Fruit fly (Drosophila melanogaster): Measurements from ENCODE around the gene CG31659.

CG31659 gene

dm6 chr2L:1361771-1362632 is 2.4 kb upstream of the CG31659 start, which contains the start of gene NLaz:
TSS of gene NLaz (minus strand) at chr2L:1361821.
- peak in 1 of 2 experiments; percentile 46 for TF ChIP-seq EcR (GFP tag; optimal IDR thresholded peaks at IDR 0.05)
- no peak for TF ChIP-seq psq (optimal IDR thresholded peaks at IDR 0.05)

dm6 chr2L:1355824-1356223 is 3.8 kb downstream of the CG31659 start, which contains the start of gene CG5565:
TSS of gene CG5565 (minus strand) at chr2L:1355924.
- TF ChIP-seq EcR (GFP tag; optimal IDR thresholded peaks at IDR 0.05) (no peak), pan (optimal IDR thresholded peaks at IDR 0.05) (no peak), usp (GFP tag; optimal IDR thresholded peaks at IDR 0.05) (no peak), CG8478 (optimal IDR thresholded peaks at IDR 0.05) (no peak), Dll (optimal IDR thresholded peaks at IDR 0.05) (no peak)

- no peak for TF ChIP-seq CG8478 (optimal IDR thresholded peaks at IDR 0.05)
- TF ChIP-seq Dll (optimal IDR thresholded peaks at IDR 0.05): no peak
- TF ChIP-seq pan (optimal IDR thresholded peaks at IDR 0.05): no peak
- no peak for TF ChIP-seq EcR (GFP tag; optimal IDR thresholded peaks at IDR 0.05)
- TF ChIP-seq usp (GFP tag; optimal IDR thresholded peaks at IDR 0.05): no peak
- no peak for TF ChIP-seq psq (optimal IDR thresholded peaks at IDR 0.05)
Measured at dm6 chr2L:1354819-1355218, 4.8 kb downstream of the CG31659 start, which contains the start of gene CG31924. TSS of gene CG31924 (minus strand) at chr2L:1354919.

- TF ChIP-seq usp (GFP tag; optimal IDR thresholded peaks at IDR 0.05) (no peak), CG8478 (optimal IDR thresholded peaks at IDR 0.05) (no peak), Dll (optimal IDR thresholded peaks at IDR 0.05) (no peak), pan (optimal IDR thresholded peaks at IDR 0.05) (no peak), psq (optimal IDR thresholded peaks at IDR 0.05) (no peak), EcR (GFP tag; optimal IDR thresholded peaks at IDR 0.05) (no peak)
Measured at dm6 chr2L:1354009-1354408, 5.6 kb downstream of the CG31659 start, which contains the start of gene CG5561. TSS of gene CG5561 (minus strand) at chr2L:1354109.

- TF ChIP-seq psq (optimal IDR thresholded peaks at IDR 0.05): no peak
- TF ChIP-seq EcR (GFP tag; optimal IDR thresholded peaks at IDR 0.05): no peak
- no peak for TF ChIP-seq Dll (optimal IDR thresholded peaks at IDR 0.05)
- TF ChIP-seq CG8478 (optimal IDR thresholded peaks at IDR 0.05): no peak
- no peak for TF ChIP-seq usp (GFP tag; optimal IDR thresholded peaks at IDR 0.05)
- TF ChIP-seq pan (optimal IDR thresholded peaks at IDR 0.05): no peak
Measured at dm6 chr2L:1352768-1353167, 6.8 kb downstream of the CG31659 start, which contains the start of gene CG5556. TSS of gene CG5556 (minus strand) at chr2L:1352868.

- TF ChIP-seq EcR (GFP tag; optimal IDR thresholded peaks at IDR 0.05) (no peak), pan (optimal IDR thresholded peaks at IDR 0.05) (no peak), Dll (optimal IDR thresholded peaks at IDR 0.05) (no peak), usp (GFP tag; optimal IDR thresholded peaks at IDR 0.05) (no peak), psq (optimal IDR thresholded peaks at IDR 0.05) (no peak), CG8478 (optimal IDR thresholded peaks at IDR 0.05) (no peak)
Measured at dm6 chr2L:1346034-1346433, 13.6 kb downstream of the CG31659 start.

dm6 chr2L:1344071-1344470 is 15.5 kb downstream of the CG31659 start, which contains the start of the genes CG33922 and Cdlc2:
TSS of gene CG33922 (minus strand) at chr2L:1344171.
TSS of gene Cdlc2 (plus strand) at chr2L:1344400.
- no peak for TF ChIP-seq CG8478 (optimal IDR thresholded peaks at IDR 0.05)
- no peak for TF ChIP-seq EcR (GFP tag; optimal IDR thresholded peaks at IDR 0.05)
- TF ChIP-seq usp (GFP tag; optimal IDR thresholded peaks at IDR 0.05): no peak
- TF ChIP-seq psq (optimal IDR thresholded peaks at IDR 0.05): no peak
- no peak for TF ChIP-seq pan (optimal IDR thresholded peaks at IDR 0.05)
- no peak for TF ChIP-seq Dll (optimal IDR thresholded peaks at IDR 0.05)

dm6 chr2L:1341995-1342394 is 17.6 kb downstream of the CG31659 start, which contains the start of gene CG33923:
TSS of gene CG33923 (minus strand) at chr2L:1342095.
- TF ChIP-seq pan (optimal IDR thresholded peaks at IDR 0.05) (no peak), usp (GFP tag; optimal IDR thresholded peaks at IDR 0.05) (no peak), psq (optimal IDR thresholded peaks at IDR 0.05) (no peak), Dll (optimal IDR thresholded peaks at IDR 0.05) (no peak), EcR (GFP tag; optimal IDR thresholded peaks at IDR 0.05) (no peak), CG8478 (optimal IDR thresholded peaks at IDR 0.05) (no peak)

dm6 chr2L:1333828-1334227 is 25.8 kb downstream of the CG31659 start, which contains the start of gene CG5440:
TSS of gene CG5440 (plus strand) at chr2L:1334128.
- no peak for TF ChIP-seq Dll (optimal IDR thresholded peaks at IDR 0.05)
- no peak for TF ChIP-seq pan (optimal IDR thresholded peaks at IDR 0.05)
- TF ChIP-seq usp (GFP tag; optimal IDR thresholded peaks at IDR 0.05): no peak
- TF ChIP-seq psq (optimal IDR thresholded peaks at IDR 0.05): no peak
- TF ChIP-seq EcR (GFP tag; optimal IDR thresholded peaks at IDR 0.05): no peak

dm6 chr2L:1328861-1329260 is 30.7 kb downstream of the CG31659 start, which contains the start of gene a5:
TSS of gene a5 (plus strand) at chr2L:1329161.
- TF ChIP-seq Dll (optimal IDR thresholded peaks at IDR 0.05): no peak

- no peak for TF ChIP-seq psq (optimal IDR thresholded peaks at IDR 0.05)
- no peak for TF ChIP-seq pan (optimal IDR thresholded peaks at IDR 0.05)
- no peak for TF ChIP-seq usp (GFP tag; optimal IDR thresholded peaks at IDR 0.05)
- TF ChIP-seq EcR (GFP tag; optimal IDR thresholded peaks at IDR 0.05): no peak
- no peak for TF ChIP-seq Dll (optimal IDR thresholded peaks at IDR 0.05)
- no peak for TF ChIP-seq CG8478 (optimal IDR thresholded peaks at IDR 0.05)
Measured at dm6 chr2L:1316422-1316821, 43.2 kb downstream of the CG31659 start.

dm6 chr2L:1315283-1315682 is 44.3 kb downstream of the CG31659 start:
- TF ChIP-seq CG8478 (optimal IDR thresholded peaks at IDR 0.05) (no peak), EcR (GFP tag; optimal IDR thresholded peaks at IDR 0.05) (no peak), Dll (optimal IDR thresholded peaks at IDR 0.05) (no peak), usp (GFP tag; optimal IDR thresholded peaks at IDR 0.05) (no peak), pan (optimal IDR thresholded peaks at IDR 0.05) (no peak), psq (optimal IDR thresholded peaks at IDR 0.05) (no peak)

Measured in whole organism.